Worm (Caenorhabditis elegans) whole organism, late embryonic: ENCODE measurements around the gene cdh-9.

Experiments
- ceh-34 ChIP-seq: sonication (generic microtip); optimal IDR thresholded peaks from 2 replicates; lab custom pipeline; 2016; ENCODE audit warnings: mild to moderate bottlenecking, missing genetic modification characterization, missing compliant biosample characterization
- hlh-13 ChIP-seq: fragments of 200-800 bp; sonication (Bioruptor generic); optimal IDR thresholded peaks from 2 replicates; lab custom pipeline; 2018; ENCODE audit warnings: mild to moderate bottlenecking, missing genetic modification characterization, missing compliant biosample characterization
- tbx-2 ChIP-seq: sonication (generic microtip); optimal IDR thresholded peaks from 2 replicates; lab custom pipeline; 2016; ENCODE audit warnings: missing genetic modification characterization, missing compliant biosample characterization

ce11 chrX:16565781-16566180 lies 29.2 kb upstream of the cdh-9 start:
- TF ChIP-seq ceh-34 (tag; lab: Kevin White, UChicago) (no peak), hlh-13 (GFP tag; lab: Kevin White, UChicago) (no peak), tbx-2 (tag; lab: Kevin White, UChicago) (no peak)
